Worm (Caenorhabditis elegans) whole organism, L2 larva: ENCODE measurements around the gene catp-5.
A peak's percentile ranks its signal among the peaks of the same experiment; 100 is the strongest.

Source experiments
- F13H6.1 ChIP-seq: sonication (generic microtip); optimal IDR thresholded peaks from 2 replicates; lab custom pipeline; 2016; ENCODE audit warnings: missing genetic modification characterization, missing compliant biosample characterization
- R02D3.7 ChIP-seq: fragments of 150-350 bp; optimal IDR thresholded peaks from 2 replicates; lab custom pipeline; 2014; ENCODE audit warnings: missing biosample characterization, missing genetic modification characterization
- ZK546.5 ChIP-seq: sonication (generic microtip); optimal IDR thresholded peaks from 2 replicates; lab custom pipeline; 2017; ENCODE audit warnings: missing biosample characterization, missing genetic modification characterization
- ama-1 ChIP-seq: fragments of 150-350 bp; optimal IDR thresholded peaks from 2 replicates; lab custom pipeline; 2018; ENCODE audit warnings: inconsistent platforms
- elt-3 ChIP-seq: sonication (generic microtip); optimal IDR thresholded peaks from 2 replicates; lab custom pipeline; 2017; ENCODE audit warnings: missing biosample characterization, missing genetic modification characterization
- gmeb-1 ChIP-seq: fragments of 150-350 bp; optimal IDR thresholded peaks from 2 replicates; lab custom pipeline; 2014; ENCODE audit warnings: missing biosample characterization, missing genetic modification characterization
- mdl-1 ChIP-seq, 2 experiments: fragments of 150-350 bp in 1 of 2; sonication (generic microtip) in 1 of 2; optimal IDR thresholded peaks; 2 replicates each; lab custom pipeline; 2017; ENCODE audit warnings: missing biosample characterization in 2 of 2, missing genetic modification characterization in 2 of 2
- nhr-10 ChIP-seq: sonication (generic microtip); optimal IDR thresholded peaks from 2 replicates; lab custom pipeline; 2017; ENCODE audit warnings: missing biosample characterization, missing genetic modification characterization
- nhr-11 ChIP-seq: fragments of 150-350 bp; optimal IDR thresholded peaks from 2 replicates; lab custom pipeline; 2014; ENCODE audit warnings: missing biosample characterization, missing genetic modification characterization
- nhr-23 ChIP-seq: fragments of 150-350 bp; optimal IDR thresholded peaks from 2 replicates; lab custom pipeline; 2014; ENCODE audit warnings: missing biosample characterization, missing genetic modification reagents, missing genetic modification characterization
- nhr-237 ChIP-seq: fragments of 150-350 bp; optimal IDR thresholded peaks from 2 replicates; lab custom pipeline; 2014; ENCODE audit warnings: missing biosample characterization, missing genetic modification characterization
- skn-1 ChIP-seq: sonication (generic microtip); optimal IDR thresholded peaks from 2 replicates; lab custom pipeline; 2017; ENCODE audit warnings: missing biosample characterization, missing genetic modification characterization
- unc-39 ChIP-seq: fragments of 150-350 bp; optimal IDR thresholded peaks from 2 replicates; lab custom pipeline; 2014; ENCODE audit warnings: missing biosample characterization, missing genetic modification characterization
- unc-62 ChIP-seq: fragments of 150-350 bp; optimal IDR thresholded peaks from 2 replicates; lab custom pipeline; 2014; ENCODE audit warnings: missing biosample characterization, missing genetic modification reagents, missing genetic modification characterization

DNA sequence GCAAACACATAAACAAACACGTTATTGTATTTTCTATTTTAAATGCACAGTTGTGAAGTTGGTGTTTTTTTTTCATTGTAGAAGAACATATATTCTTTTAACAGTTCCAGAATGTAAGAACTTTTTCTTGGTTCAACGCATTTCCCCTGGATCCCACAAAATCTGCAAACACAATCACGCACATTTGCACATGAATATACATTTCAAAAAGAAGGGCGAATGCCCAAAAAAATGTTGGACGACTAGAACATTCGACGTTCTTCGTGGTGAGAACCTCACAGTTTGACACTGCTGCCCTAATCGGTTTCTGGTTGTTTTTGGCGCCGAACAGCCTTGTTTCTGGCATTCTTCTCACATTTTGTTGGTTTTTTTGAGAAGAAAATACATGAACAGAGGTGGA is 10.9 kb upstream of the catp-5 start:
- TF ChIP-seq unc-62 (no peak), nhr-237 (no peak), nhr-10 (tag; lab: Kevin White, UChicago) (no peak), ama-1 (no peak), unc-39 (tag; lab: Kevin White, UChicago) (no peak), F13H6.1 (tag; lab: Kevin White, UChicago) (no peak), elt-3 (no peak), R02D3.7 (tag; lab: Kevin White, UChicago) (no peak), mdl-1 (tag; optimal IDR thresholded peaks at IDR 0.05; lab: Kevin White, UChicago) (no peak), nhr-23 (tag; lab: Kevin White, UChicago) (no peak), ZK546.5 (tag; lab: Kevin White, UChicago) (no peak), gmeb-1 (tag; lab: Kevin White, UChicago) (peak; percentile 33), skn-1 (tag; lab: Kevin White, UChicago) (no peak), nhr-11 (tag; lab: Kevin White, UChicago) (no peak)
